Worm (Caenorhabditis elegans) whole organism, L3 larva: ENCODE measurements around the gene cng-2.

ENCODE experiments used
- ama-1 ChIP-seq: fragments of 150-350 bp; optimal IDR thresholded peaks from 2 replicates; lab custom pipeline; 2018
- elt-3 ChIP-seq, 3 experiments: fragments of 150-350 bp in 1 of 3; sonication (generic microtip) in 2 of 3; optimal IDR thresholded peaks; 2 replicates in 2 of 3; 4 replicates in 1 of 3; lab custom pipeline; 2014 to 2017; ENCODE audit warnings: missing biosample characterization in 3 of 3, missing genetic modification characterization in 3 of 3
- lin-15B ChIP-seq: fragments of 150-350 bp; optimal IDR thresholded peaks from 2 replicates; lab custom pipeline; 2014; ENCODE audit warnings: missing biosample characterization, missing genetic modification characterization
- nfya-1 ChIP-seq: sonication (generic microtip); optimal IDR thresholded peaks from 2 replicates; lab custom pipeline; 2017; ENCODE audit warnings: missing genetic modification characterization, mild to moderate bottlenecking, missing compliant biosample characterization, antibody characterized with exemption, moderate library complexity; ENCODE audit not compliant: insufficient read depth
- nhr-12 ChIP-seq: fragments of 150-350 bp; optimal IDR thresholded peaks from 2 replicates; lab custom pipeline; 2014; ENCODE audit warnings: missing biosample characterization, missing genetic modification characterization
- skn-1 ChIP-seq: fragments of 150-350 bp; optimal IDR thresholded peaks from 2 replicates; lab custom pipeline; 2014; ENCODE audit warnings: missing biosample characterization, missing genetic modification characterization
- snpc-4 ChIP-seq: fragments of 150-350 bp; optimal IDR thresholded peaks from 2 replicates; lab custom pipeline; 2014; ENCODE audit warnings: missing biosample characterization, missing genetic modification characterization

- no peak for TF ChIP-seq lin-15B (tag; lab: Kevin White, UChicago)
- TF ChIP-seq nfya-1 = no peak
- no peak for TF ChIP-seq skn-1 (tag; lab: Kevin White, UChicago)
- no peak for TF ChIP-seq snpc-4 (tag; lab: Kevin White, UChicago)
- no peak for TF ChIP-seq ama-1 (lab: Kevin White, UChicago)
- no peak for TF ChIP-seq elt-3 (tag; optimal IDR thresholded peaks at IDR 0.05; lab: Kevin White, UChicago)
- no peak for TF ChIP-seq nhr-12 (tag; lab: Kevin White, UChicago)
Measured at ce11 chrIV:2077159-2077835, 40.3 kb downstream of the cng-2 start.
